Worm (Caenorhabditis elegans): Measurements from ENCODE around the gene tre-4.

- TF ChIP-seq ama-1 (optimal IDR thresholded peaks at IDR 0.05) (no peak), pes-1 (GFP tag; IDR thresholded peaks at IDR 0.05) (no peak), ets-7 (tag; optimal IDR thresholded peaks at IDR 0.05) (no peak), F13C5.2 (tag; optimal IDR thresholded peaks at IDR 0.05) (no peak), scrt-1 (GFP tag; IDR thresholded peaks at IDR 0.05) (no peak), tbx-11 (GFP tag; IDR thresholded peaks at IDR 0.05) (no peak), hmbx-1 (tag; optimal IDR thresholded peaks at IDR 0.05) (no peak), tbx-37 (GFP tag; conservative IDR thresholded peaks at IDR 0.05) (no peak), hnd-1 (tag; optimal IDR thresholded peaks at IDR 0.05) (no peak), B0310.2 (tag; optimal IDR thresholded peaks at IDR 0.05) (no peak)
Observed at ce11 chrX:13451578-13451977, 20.4 kb upstream of the tre-4 start, which contains the start of gene F02D10.6.

Measured in whole organism, early embryonic.